Worm (Caenorhabditis elegans) whole organism, L2 larva: Measurements from ENCODE around the gene hgrs-1.
A peak's percentile ranks its signal among the peaks of the same experiment; 100 is the strongest.

ENCODE experiments used
- C34F6.9 ChIP-seq: fragments of 150-350 bp; optimal IDR thresholded peaks from 2 replicates; lab custom pipeline; 2014; ENCODE audit warnings: missing biosample characterization, missing genetic modification characterization
- F13H6.1 ChIP-seq: sonication (generic microtip); optimal IDR thresholded peaks from 2 replicates; lab custom pipeline; 2016; ENCODE audit warnings: missing genetic modification characterization, missing compliant biosample characterization
- Y55F3AM.14 ChIP-seq: fragments of 200-800 bp; sonication (Bioruptor generic); optimal IDR thresholded peaks from 2 replicates; lab custom pipeline; 2018; ENCODE audit warnings: mild to moderate bottlenecking, missing genetic modification characterization, missing compliant biosample characterization
- ZK546.5 ChIP-seq: sonication (generic microtip); optimal IDR thresholded peaks from 2 replicates; lab custom pipeline; 2017; ENCODE audit warnings: missing biosample characterization, missing genetic modification characterization
- alr-1 ChIP-seq: fragments of 150-350 bp; optimal IDR thresholded peaks from 2 replicates; lab custom pipeline; 2014; ENCODE audit warnings: missing biosample characterization, missing genetic modification characterization
- aly-2 ChIP-seq: fragments of 150-350 bp; optimal IDR thresholded peaks from 2 replicates; lab custom pipeline; 2014; ENCODE audit warnings: missing biosample characterization, missing genetic modification characterization
- blmp-1 ChIP-seq: sonication (generic microtip); optimal IDR thresholded peaks from 2 replicates; lab custom pipeline; 2017; ENCODE audit warnings: missing genetic modification characterization, mild to moderate bottlenecking, missing compliant biosample characterization, antibody characterized with exemption, moderate library complexity; ENCODE audit not compliant: insufficient read depth
- ceh-82 ChIP-seq: fragments of 150-350 bp; optimal IDR thresholded peaks from 2 replicates; lab custom pipeline; 2014; ENCODE audit warnings: missing biosample characterization, missing genetic modification characterization
- crh-2 ChIP-seq: sonication (generic microtip); optimal IDR thresholded peaks from 2 replicates; lab custom pipeline; 2017; ENCODE audit warnings: missing biosample characterization, missing genetic modification characterization
- dmd-4 ChIP-seq: sonication (generic microtip); optimal IDR thresholded peaks from 2 replicates; lab custom pipeline; 2017; ENCODE audit warnings: missing biosample characterization, missing genetic modification characterization
- elt-1 ChIP-seq: fragments of 150-350 bp; optimal IDR thresholded peaks from 2 replicates; lab custom pipeline; 2014; ENCODE audit warnings: missing biosample characterization, missing genetic modification characterization
- fos-1 ChIP-seq: fragments of 150-350 bp; optimal IDR thresholded peaks from 2 replicates; lab custom pipeline; 2014; ENCODE audit warnings: missing biosample characterization, missing genetic modification characterization
- gmeb-1 ChIP-seq: fragments of 150-350 bp; optimal IDR thresholded peaks from 2 replicates; lab custom pipeline; 2014; ENCODE audit warnings: missing biosample characterization, missing genetic modification characterization
- lin-11 ChIP-seq: fragments of 150-350 bp; sonication (generic microtip); optimal IDR thresholded peaks from 2 replicates; lab custom pipeline; 2014; ENCODE audit warnings: missing biosample characterization, missing genetic modification characterization, inconsistent platforms, mixed read lengths
- lin-13 ChIP-seq: fragments of 150-350 bp; optimal IDR thresholded peaks from 2 replicates; lab custom pipeline; 2014; ENCODE audit warnings: missing biosample characterization, missing genetic modification reagents, missing genetic modification characterization
- lin-39 ChIP-seq: fragments of 150-350 bp; optimal IDR thresholded peaks from 2 replicates; lab custom pipeline; 2014; ENCODE audit warnings: missing biosample characterization, missing genetic modification reagents, missing genetic modification characterization
- lsy-2 ChIP-seq, 2 experiments: fragments of 150-350 bp in 1 of 2; sonication (generic microtip) in 1 of 2; optimal IDR thresholded peaks; 2 replicates each; lab custom pipeline; 2014 to 2017; ENCODE audit warnings: missing biosample characterization in 2 of 2, missing genetic modification characterization in 2 of 2
- mab-5 ChIP-seq: fragments of 150-350 bp; optimal IDR thresholded peaks from 2 replicates; lab custom pipeline; 2014; ENCODE audit warnings: missing biosample characterization, missing genetic modification characterization
- mbf-1 ChIP-seq: sonication (generic microtip); optimal IDR thresholded peaks from 2 replicates; lab custom pipeline; 2017; ENCODE audit warnings: missing biosample characterization, missing genetic modification characterization
- mdl-1 ChIP-seq, 2 experiments: fragments of 150-350 bp in 1 of 2; sonication (generic microtip) in 1 of 2; optimal IDR thresholded peaks; 2 replicates each; lab custom pipeline; 2017; ENCODE audit warnings: missing biosample characterization in 2 of 2, missing genetic modification characterization in 2 of 2
- nhr-11 ChIP-seq: fragments of 150-350 bp; optimal IDR thresholded peaks from 2 replicates; lab custom pipeline; 2014; ENCODE audit warnings: missing biosample characterization, missing genetic modification characterization
- nhr-12 ChIP-seq: fragments of 150-350 bp; optimal IDR thresholded peaks from 2 replicates; lab custom pipeline; 2014; ENCODE audit warnings: missing biosample characterization, missing genetic modification characterization
- nhr-21 ChIP-seq: fragments of 150-350 bp; optimal IDR thresholded peaks from 2 replicates; lab custom pipeline; 2014; ENCODE audit warnings: missing biosample characterization, missing genetic modification characterization
- nhr-237 ChIP-seq: fragments of 150-350 bp; optimal IDR thresholded peaks from 2 replicates; lab custom pipeline; 2014; ENCODE audit warnings: missing biosample characterization, missing genetic modification characterization
- nhr-25 ChIP-seq: fragments of 150-350 bp; sonication (generic microtip); optimal IDR thresholded peaks from 3 replicates; lab custom pipeline; 2014; ENCODE audit warnings: missing biosample characterization, missing genetic modification characterization
- nhr-77 ChIP-seq: fragments of 150-350 bp; optimal IDR thresholded peaks from 2 replicates; lab custom pipeline; 2014; ENCODE audit warnings: missing biosample characterization, missing genetic modification characterization
- peb-1 ChIP-seq: fragments of 150-350 bp; optimal IDR thresholded peaks from 2 replicates; lab custom pipeline; 2014; ENCODE audit warnings: missing biosample characterization, missing genetic modification characterization
- sem-4 ChIP-seq: fragments of 150-350 bp; optimal IDR thresholded peaks from 2 replicates; lab custom pipeline; 2014; ENCODE audit warnings: missing biosample characterization, missing genetic modification reagents, missing genetic modification characterization
- sma-3 ChIP-seq: sonication (generic microtip); optimal IDR thresholded peaks from 2 replicates; lab custom pipeline; 2016; ENCODE audit warnings: missing genetic modification reagents, missing genetic modification characterization, missing compliant biosample characterization
- sma-9 ChIP-seq, 2 experiments: fragments of 150-350 bp in 1 of 2; sonication (generic microtip) in 1 of 2; optimal IDR thresholded peaks; 2 replicates each; lab custom pipeline; 2014 to 2016; ENCODE audit warnings: missing genetic modification characterization in 2 of 2, mild to moderate bottlenecking in 1 of 2, missing biosample characterization in 1 of 2, missing compliant biosample characterization in 1 of 2, missing genetic modification reagents in 1 of 2, moderate library complexity in 1 of 2
- snpc-4 ChIP-seq: fragments of 150-350 bp; optimal IDR thresholded peaks from 2 replicates; lab custom pipeline; 2014; ENCODE audit warnings: missing biosample characterization, missing genetic modification characterization
- unc-39 ChIP-seq: fragments of 150-350 bp; optimal IDR thresholded peaks from 2 replicates; lab custom pipeline; 2014; ENCODE audit warnings: missing biosample characterization, missing genetic modification characterization
- unc-62 ChIP-seq: fragments of 150-350 bp; optimal IDR thresholded peaks from 2 replicates; lab custom pipeline; 2014; ENCODE audit warnings: missing biosample characterization, missing genetic modification reagents, missing genetic modification characterization
- ztf-1 ChIP-seq: fragments of 200-800 bp; sonication (Bioruptor generic); conservative IDR thresholded peaks from 2 replicates; pipeline ENCODE4 v1.3.6; 2022; ENCODE audit warnings: missing genetic modification characterization, missing compliant biosample characterization
- ztf-4 ChIP-seq: fragments of 150-350 bp; optimal IDR thresholded peaks from 2 replicates; lab custom pipeline; 2014; ENCODE audit warnings: missing biosample characterization, missing genetic modification characterization

The hgrs-1 gene

ce11 chrIV:8157161-8157560, 48.7 kb downstream of the hgrs-1 start, which contains the start of gene B0218.5:
Gene B0218.5 (minus strand): TSS chrIV:8157261.
- no peak for TF ChIP-seq nhr-77 (tag; lab: Kevin White, UChicago)
- TF ChIP-seq gmeb-1 (tag; lab: Kevin White, UChicago) = no peak
- TF ChIP-seq lin-11 (tag; lab: Kevin White, UChicago) = no peak
- TF ChIP-seq nhr-237 (tag; lab: Kevin White, UChicago) = no peak
- no peak for TF ChIP-seq aly-2 (tag; lab: Kevin White, UChicago)
- TF ChIP-seq nhr-12 (tag; lab: Kevin White, UChicago) = no peak
- TF ChIP-seq C34F6.9 (tag; lab: Kevin White, UChicago) = no peak
- no peak for TF ChIP-seq mdl-1 (tag; optimal IDR thresholded peaks at IDR 0.05; lab: Kevin White, UChicago)

ce11 chrIV:8154966-8155365, 50.9 kb downstream of the hgrs-1 start:
- TF ChIP-seq gmeb-1 (tag; lab: Kevin White, UChicago) = no peak
- no peak for TF ChIP-seq lsy-2 (tag; optimal IDR thresholded peaks at IDR 0.05; lab: Kevin White, UChicago)
- no peak for TF ChIP-seq mbf-1
- no peak for TF ChIP-seq alr-1 (tag; lab: Kevin White, UChicago)
- no peak for TF ChIP-seq nhr-12 (tag; lab: Kevin White, UChicago)
- no peak for TF ChIP-seq nhr-25 (tag; lab: Kevin White, UChicago)
- TF ChIP-seq blmp-1 (tag; lab: Kevin White, UChicago) = no peak
- TF ChIP-seq Y55F3AM.14 = no peak
- TF ChIP-seq sma-3 (GFP tag; lab: Kevin White, UChicago) = no peak
- TF ChIP-seq ztf-4 = no peak
- TF ChIP-seq sem-4 (tag; lab: Kevin White, UChicago) = no peak

DNA sequence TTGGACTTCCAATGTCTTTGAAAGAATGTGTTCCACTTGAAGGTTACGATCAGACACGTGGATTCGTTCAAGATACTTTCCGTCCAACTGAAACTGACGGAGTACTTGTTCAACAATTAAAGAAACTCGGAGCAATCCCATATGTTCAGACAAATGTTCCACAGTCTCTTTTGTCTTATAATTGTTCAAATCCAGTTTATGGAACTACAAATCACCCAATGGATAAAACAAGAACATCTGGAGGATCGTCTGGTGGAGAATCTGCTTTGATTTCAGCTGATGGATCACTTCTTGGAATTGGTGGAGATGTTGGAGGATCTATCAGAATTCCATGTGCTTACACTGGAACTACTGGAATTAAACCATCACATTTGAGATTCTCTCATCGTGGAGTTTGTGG, 52.7 kb downstream of the hgrs-1 start:
- no peak for TF ChIP-seq sem-4 (tag; lab: Kevin White, UChicago)
- no peak for TF ChIP-seq nhr-12 (tag; lab: Kevin White, UChicago)
- TF ChIP-seq mab-5 = no peak
- no peak for TF ChIP-seq elt-1 (tag; lab: Kevin White, UChicago)
- no peak for TF ChIP-seq C34F6.9 (tag; lab: Kevin White, UChicago)
- TF ChIP-seq unc-39 (tag; lab: Kevin White, UChicago) = no peak
- no peak for TF ChIP-seq F13H6.1
- TF ChIP-seq peb-1 (tag; lab: Kevin White, UChicago) = no peak

- TF ChIP-seq lin-13 (no peak), mdl-1 (tag; optimal IDR thresholded peaks at IDR 0.05; lab: Kevin White, UChicago) (no peak), lin-11 (tag; lab: Kevin White, UChicago) (no peak), fos-1 (tag; lab: Kevin White, UChicago) (peak; percentile 56), gmeb-1 (tag; lab: Kevin White, UChicago) (no peak), sma-9 (GFP tag; optimal IDR thresholded peaks at IDR 0.05; lab: Kevin White, UChicago) (no peak), sma-9 (tag; optimal IDR thresholded peaks at IDR 0.05; lab: Kevin White, UChicago) (no peak), crh-2 (no peak), ZK546.5 (tag; lab: Kevin White, UChicago) (no peak)
Observed at ce11 chrIV:8152688-8153087, 53.2 kb downstream of the hgrs-1 start.

ce11 chrIV:8152145-8152544, 53.7 kb downstream of the hgrs-1 start, which contains the start of gene faah-2:
Gene faah-2 (plus strand): TSS chrIV:8152445.
- TF ChIP-seq nhr-237 (tag; lab: Kevin White, UChicago) (no peak), unc-39 (tag; lab: Kevin White, UChicago) (no peak), dmd-4 (no peak), fos-1 (tag; lab: Kevin White, UChicago) (no peak), sma-9 (GFP tag; optimal IDR thresholded peaks at IDR 0.05; lab: Kevin White, UChicago) (no peak), sma-9 (tag; optimal IDR thresholded peaks at IDR 0.05; lab: Kevin White, UChicago) (no peak), unc-62 (GFP tag; lab: Kevin White, UChicago) (no peak), nhr-21 (tag; lab: Kevin White, UChicago) (no peak), ztf-1 (GFP tag; lab: Robert Waterston, UW) (no peak), peb-1 (tag; lab: Kevin White, UChicago) (no peak), alr-1 (tag; lab: Kevin White, UChicago) (no peak), ceh-82 (tag; lab: Kevin White, UChicago) (no peak), lin-39 (no peak), ZK546.5 (tag; lab: Kevin White, UChicago) (no peak), C34F6.9 (tag; lab: Kevin White, UChicago) (no peak), snpc-4 (tag; lab: Kevin White, UChicago) (no peak), nhr-11 (tag; lab: Kevin White, UChicago) (no peak), nhr-12 (tag; lab: Kevin White, UChicago) (no peak), lin-11 (tag; lab: Kevin White, UChicago) (no peak), lsy-2 (tag; optimal IDR thresholded peaks at IDR 0.05; lab: Kevin White, UChicago) (no peak), gmeb-1 (tag; lab: Kevin White, UChicago) (no peak)
